Worm (Caenorhabditis elegans) whole organism, dauer: ENCODE results near the gene apn-1.

Source experiments
- unc-62 ChIP-seq: sonication (generic microtip); optimal IDR thresholded peaks from 2 replicates; lab custom pipeline; 2017; ENCODE audit warnings: missing biosample characterization, missing genetic modification reagents, missing genetic modification characterization

The apn-1 gene

DNA sequence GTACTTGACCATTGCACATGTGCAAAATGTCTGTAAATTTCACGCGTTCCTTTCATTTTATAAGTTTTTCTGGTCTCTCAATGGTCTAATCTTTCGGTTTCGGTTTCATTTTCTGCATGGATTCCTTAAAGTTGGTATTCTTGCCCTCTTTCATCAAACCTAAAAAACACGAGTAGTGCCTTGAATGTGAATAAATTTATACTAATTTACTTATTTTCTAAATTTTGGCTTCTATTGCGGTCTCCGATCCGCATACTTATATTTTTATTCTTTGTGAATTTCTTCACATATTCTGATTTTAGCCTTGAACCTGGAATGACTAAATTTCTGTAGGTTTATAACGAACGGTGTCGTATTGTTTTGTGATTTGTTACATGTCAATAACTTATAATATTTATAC, 18.6 kb downstream of the apn-1 start, which contains the start of gene pdha-1:
TSS of gene pdha-1 (plus strand) at position 301 of the 400 bp plus-strand sequence.
- TF ChIP-seq unc-62 (GFP tag; lab: Kevin White, UChicago), result no peak

ce11 chrII:8071012-8071625, 23.8 kb downstream of the apn-1 start:
- no peak for TF ChIP-seq unc-62 (GFP tag; lab: Kevin White, UChicago)

DNA sequence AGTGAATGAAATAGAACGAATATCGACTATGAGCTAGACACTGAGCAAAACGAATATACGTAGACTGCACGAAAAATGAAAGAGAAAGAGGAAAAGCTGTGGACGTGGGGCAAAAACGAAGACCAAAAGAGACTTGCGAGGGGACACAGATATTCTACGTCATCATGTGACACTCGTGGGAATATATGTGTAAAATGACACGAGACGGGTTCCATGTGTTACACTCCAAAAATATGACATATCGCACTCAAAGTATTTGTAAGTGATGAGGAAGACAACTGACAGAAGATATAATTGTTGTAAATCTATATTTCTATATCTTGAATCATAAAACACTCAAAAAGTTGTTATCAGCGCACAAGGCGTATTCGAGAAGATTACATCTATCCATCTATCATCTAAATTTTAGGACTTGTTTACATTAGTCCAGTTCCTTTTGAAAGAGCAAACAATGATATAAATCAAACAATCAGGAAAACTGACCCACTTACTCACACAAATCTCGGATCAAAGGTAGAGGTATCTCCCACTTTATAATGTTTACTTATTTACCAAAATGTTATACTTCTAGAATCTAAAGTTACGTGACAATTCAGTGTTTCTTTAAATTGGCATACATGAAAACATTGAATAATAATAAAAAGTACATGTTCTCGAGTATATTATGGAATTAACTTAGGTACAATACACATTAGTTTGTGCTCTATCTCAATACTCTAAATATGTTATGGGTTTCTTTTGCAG, 24.6 kb downstream of the apn-1 start:
- no peak for TF ChIP-seq unc-62 (GFP tag; lab: Kevin White, UChicago)

DNA sequence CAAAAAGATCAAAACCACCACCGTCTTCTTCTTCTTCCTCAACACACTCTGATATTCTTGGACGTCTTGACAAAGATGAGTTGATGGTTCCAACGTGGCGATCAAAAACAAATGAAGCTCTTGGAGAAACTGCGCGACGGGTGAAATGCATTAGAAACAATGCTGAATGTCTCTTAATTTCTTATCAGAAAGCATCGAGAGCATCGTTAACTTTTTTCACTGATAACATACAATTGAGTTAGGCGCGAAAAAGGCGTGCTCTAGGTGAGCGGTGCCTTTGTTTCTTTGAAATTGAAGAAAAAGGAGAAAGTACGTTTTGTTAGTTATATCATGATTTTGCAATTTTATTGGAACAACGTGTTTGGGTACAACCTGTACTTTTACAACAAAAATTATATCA, 25.9 kb downstream of the apn-1 start, which contains the start of gene gpcp-2:
TSS of gene gpcp-2 (minus strand) at position 153 of the 400 bp plus-strand sequence.
- TF ChIP-seq unc-62 (GFP tag; lab: Kevin White, UChicago), result no peak

- no peak for TF ChIP-seq unc-62 (GFP tag; lab: Kevin White, UChicago)
These were observed 26.7 kb downstream of the apn-1 start for ce11 chrII:8074058-8074457.

DNA sequence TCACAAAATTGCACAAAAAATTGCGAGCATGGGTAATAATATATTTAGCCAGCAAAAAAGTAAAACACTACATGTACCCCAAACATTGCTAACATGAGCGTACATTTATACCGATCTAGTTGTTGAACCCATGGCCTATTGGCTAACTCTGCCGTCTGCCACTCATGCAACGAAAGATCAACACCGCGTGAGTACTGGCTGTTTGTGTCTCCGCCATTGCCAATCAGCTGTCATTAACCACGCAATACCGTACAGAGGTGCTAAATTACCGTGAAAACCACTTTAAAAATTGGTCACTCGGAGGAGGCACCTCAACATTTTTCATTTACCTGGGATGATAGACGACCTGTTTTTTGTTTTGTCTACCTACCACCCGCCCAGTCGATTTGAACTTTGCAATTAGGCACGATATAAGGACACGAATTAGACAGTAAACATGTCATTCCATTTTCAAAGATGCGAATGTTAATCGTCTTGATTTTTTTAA, 28.0 kb downstream of the apn-1 start, which contains the start of gene K02C4.2:
TSS of gene K02C4.2 (plus strand) at position 437 of the 487 bp plus-strand sequence.
- no peak for TF ChIP-seq unc-62 (GFP tag; lab: Kevin White, UChicago)

DNA sequence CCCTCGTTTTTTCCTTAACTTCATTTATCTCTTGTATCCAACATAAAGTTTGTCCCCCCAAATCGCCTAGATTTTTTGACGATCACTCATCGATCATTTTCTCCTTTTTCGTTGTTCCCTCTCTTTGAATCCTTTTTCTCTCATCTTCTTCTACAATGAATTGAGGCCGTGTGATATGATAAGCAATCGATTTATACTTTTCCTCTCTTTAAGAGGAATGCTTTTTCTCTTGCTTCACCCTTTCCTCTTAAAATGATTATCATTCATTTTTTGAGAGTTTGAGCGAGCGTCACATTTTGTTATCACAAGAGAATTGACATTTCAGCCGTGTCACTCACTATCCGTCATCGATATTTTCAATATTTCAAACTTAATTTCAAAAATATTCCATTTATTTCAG, 30.7 kb downstream of the apn-1 start, which contains the start of gene K02C4.5:
TSS of gene K02C4.5 (plus strand) at position 395 of the 400 bp plus-strand sequence.
- no peak for TF ChIP-seq unc-62 (GFP tag; lab: Kevin White, UChicago)

- TF ChIP-seq unc-62 (GFP tag; lab: Kevin White, UChicago), result no peak
These were observed 39.4 kb downstream of the apn-1 start, which contains the start of gene K02C4.3 for ce11 chrII:8086803-8087202. TSS of gene K02C4.3 (minus strand) at chrII:8086853.

ce11 chrII:8091528-8091927, 44.2 kb downstream of the apn-1 start:
- no peak for TF ChIP-seq unc-62 (GFP tag; lab: Kevin White, UChicago)

- no peak for TF ChIP-seq unc-62 (GFP tag; lab: Kevin White, UChicago)
These were observed 45.2 kb downstream of the apn-1 start, which contains the start of gene ltd-1 for ce11 chrII:8092537-8092936. TSS of gene ltd-1 (minus strand) at chrII:8092754.

- TF ChIP-seq unc-62 (GFP tag; lab: Kevin White, UChicago), result no peak
These were observed 45.9 kb downstream of the apn-1 start for ce11 chrII:8093283-8093682.

DNA sequence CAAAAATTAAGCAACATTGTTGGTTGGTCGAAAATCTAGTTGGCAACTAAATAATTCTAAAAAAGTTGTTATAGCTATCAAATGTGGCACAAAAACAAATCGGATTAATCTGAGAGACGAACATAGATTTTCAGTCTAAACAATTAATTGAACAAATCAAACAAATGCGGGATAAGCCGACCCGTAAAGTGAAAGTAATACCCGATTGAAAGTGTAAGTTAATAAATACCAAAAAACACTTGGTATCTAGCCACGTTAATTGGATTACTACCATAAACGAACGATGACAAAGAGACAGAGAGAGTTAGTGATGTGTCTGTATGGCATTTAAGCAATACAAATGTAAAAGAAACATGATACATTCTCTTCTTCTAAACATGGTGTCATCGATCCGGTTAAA, 46.5 kb downstream of the apn-1 start:
- no peak for TF ChIP-seq unc-62 (GFP tag; lab: Kevin White, UChicago)
